Fruit fly (Drosophila melanogaster): Measurements from ENCODE around the gene CG34149.

dm6 chr3R:22381077-22381476, 1.1 kb downstream of the CG34149 start, which contains the start of gene CG43342:
- TF ChIP-seq psq (optimal IDR thresholded peaks at IDR 0.05) (no peak), usp (GFP tag; optimal IDR thresholded peaks at IDR 0.05) (no peak)
